Fruit fly (Drosophila melanogaster): ENCODE data around the gene CG9782.

The CG9782 gene

dm6 chrX:16599770-16600169 is 21.6 kb downstream of the CG9782 start (continued):
- TF ChIP-seq psq (GFP tag; optimal IDR thresholded peaks at IDR 0.05) (peak; percentile 87), Abd-B (GFP tag; optimal IDR thresholded peaks at IDR 0.05) (no peak), OdsH (GFP tag; optimal IDR thresholded peaks at IDR 0.05) (no peak), GATAd (GFP tag; optimal IDR thresholded peaks at IDR 0.05) (no peak), CG32264 (GFP tag; optimal IDR thresholded peaks at IDR 0.05) (peak; percentile 74)

dm6 chrX:16598978-16599664 is 22.3 kb downstream of the CG9782 start, which contains the start of the genes CG9784 and Nup153:
TSS of gene CG9784 (minus strand) at chrX:16599215.
TSS of gene Nup153 (plus strand) at chrX:16599241.
- TF ChIP-seq Rel (GFP tag; optimal IDR thresholded peaks at IDR 0.05) (no peak), Rel (tag; optimal IDR thresholded peaks at IDR 0.05) (peak; percentile 60), Myc (optimal IDR thresholded peaks at IDR 0.05) (peak; percentile 40), dmrt93B (GFP tag; optimal IDR thresholded peaks at IDR 0.05) (no peak)

dm6 chrX:16598336-16598977 is 22.9 kb downstream of the CG9782 start:
- TF ChIP-seq OdsH (GFP tag; optimal IDR thresholded peaks at IDR 0.05) (peak; percentile 17), Sp1 (GFP tag; optimal IDR thresholded peaks at IDR 0.05) (no peak), jim (GFP tag; optimal IDR thresholded peaks at IDR 0.05) (no peak), HLH106 (tag; optimal IDR thresholded peaks at IDR 0.05) (no peak), Jra (GFP tag; optimal IDR thresholded peaks at IDR 0.05) (peak; percentile 41), foxo (GFP tag; optimal IDR thresholded peaks at IDR 0.05) (peak in 1 of 2 experiments; percentile 13), Dif (GFP tag; optimal IDR thresholded peaks at IDR 0.05; ENCODE audit: partially characterized antibody) (no peak), usp (GFP tag; optimal IDR thresholded peaks at IDR 0.05) (no peak), brk (GFP tag; optimal IDR thresholded peaks at IDR 0.05) (no peak), ey (GFP tag; optimal IDR thresholded peaks at IDR 0.05) (peak; percentile 18), Mio (GFP tag; optimal IDR thresholded peaks at IDR 0.05) (no peak)

- TF ChIP-seq CG9705 (GFP tag; optimal IDR thresholded peaks at IDR 0.05) (no peak), fru (GFP tag; optimal IDR thresholded peaks at IDR 0.05) (no peak), OdsH (GFP tag; optimal IDR thresholded peaks at IDR 0.05) (no peak), lola (GFP tag; optimal IDR thresholded peaks at IDR 0.05) (no peak), psq (GFP tag; optimal IDR thresholded peaks at IDR 0.05) (no peak)
Measured at dm6 chrX:16596250-16596793, 25.1 kb downstream of the CG9782 start.

- TF ChIP-seq dl (GFP tag; optimal IDR thresholded peaks at IDR 0.05; ENCODE audit: insufficient read depth in 1 of 2, partially characterized antibody in 2 of 2) (no peak), fru (GFP tag; optimal IDR thresholded peaks at IDR 0.05) (no peak), Jra (GFP tag; optimal IDR thresholded peaks at IDR 0.05) (no peak)
Measured at dm6 chrX:16595411-16595810, 26.0 kb downstream of the CG9782 start.

dm6 chrX:16593418-16593817 is 28.0 kb downstream of the CG9782 start, which contains the start of the genes SMC3 and Ubc7:
TSS of gene SMC3 (minus strand) at chrX:16593439.
TSS of gene Ubc7 (plus strand) at chrX:16593677.
- TF ChIP-seq Dif (GFP tag; optimal IDR thresholded peaks at IDR 0.05; ENCODE audit: partially characterized antibody) (no peak), rgr (GFP tag; optimal IDR thresholded peaks at IDR 0.05) (no peak), ey (GFP tag; optimal IDR thresholded peaks at IDR 0.05) (no peak), dsf (GFP tag; optimal IDR thresholded peaks at IDR 0.05; ENCODE audit: borderline replicate concordance) (no peak), OdsH (GFP tag; optimal IDR thresholded peaks at IDR 0.05) (no peak)

- TF ChIP-seq usp (GFP tag; optimal IDR thresholded peaks at IDR 0.05) (no peak), jim (GFP tag; optimal IDR thresholded peaks at IDR 0.05) (no peak), brk (GFP tag; optimal IDR thresholded peaks at IDR 0.05) (no peak), psq (GFP tag; optimal IDR thresholded peaks at IDR 0.05) (no peak), Hr83 (GFP tag; optimal IDR thresholded peaks at IDR 0.05; ENCODE audit: poor library complexity, severe bottlenecking) (no peak), CrebA (GFP tag; optimal IDR thresholded peaks at IDR 0.05; ENCODE audit: borderline replicate concordance) (no peak), CG9705 (GFP tag; optimal IDR thresholded peaks at IDR 0.05) (no peak), CG32264 (GFP tag; optimal IDR thresholded peaks at IDR 0.05) (no peak), dl (GFP tag; optimal IDR thresholded peaks at IDR 0.05; ENCODE audit: insufficient read depth in 1 of 2, partially characterized antibody in 2 of 2) (no peak), pan (optimal IDR thresholded peaks at IDR 0.05) (no peak), dmrt93B (GFP tag; optimal IDR thresholded peaks at IDR 0.05) (no peak), OdsH (GFP tag; optimal IDR thresholded peaks at IDR 0.05) (no peak), woc (GFP tag; optimal IDR thresholded peaks at IDR 0.05) (no peak), Sp1 (GFP tag; optimal IDR thresholded peaks at IDR 0.05) (no peak), fru (GFP tag; optimal IDR thresholded peaks at IDR 0.05) (no peak), h (GFP tag; optimal IDR thresholded peaks at IDR 0.05) (no peak), Hr78 (GFP tag; optimal IDR thresholded peaks at IDR 0.05) (no peak), br (GFP tag; optimal IDR thresholded peaks at IDR 0.05) (no peak), Abd-B (GFP tag; optimal IDR thresholded peaks at IDR 0.05) (no peak), ey (GFP tag; optimal IDR thresholded peaks at IDR 0.05) (no peak)
Measured at dm6 chrX:16587668-16588046, 33.7 kb downstream of the CG9782 start, which contains the start of gene CG13014. TSS of gene CG13014 (plus strand) at chrX:16587873.
